Fruit fly (Drosophila melanogaster) whole organism, pupa: Measurements from ENCODE around the gene Cyp28d1.
A peak's percentile ranks its signal among the peaks of the same experiment; 100 is the strongest.

Experiments
- CG10348 ChIP-seq: fragments of 200-800 bp; sonication (Bioruptor generic); IDR thresholded peaks from 2 replicates; pipeline ENCODE4 v1.3.6; 2022; ENCODE audit warnings: missing biosample characterization, missing genetic modification characterization
- CG12605 ChIP-seq: fragments of 200-800 bp; sonication (Bioruptor generic); IDR thresholded peaks from 2 replicates; pipeline ENCODE4 v1.3.6; 2022; ENCODE audit warnings: missing biosample characterization, missing genetic modification characterization
- CG13204 ChIP-seq: fragments of 200-800 bp; sonication (Bioruptor generic); optimal IDR thresholded peaks from 2 replicates; lab custom pipeline; 2018; ENCODE audit warnings: missing biosample characterization, mild to moderate bottlenecking, missing genetic modification characterization, moderate library complexity
- CG14655 ChIP-seq: fragments of 200-800 bp; sonication (Bioruptor generic); optimal IDR thresholded peaks from 3 replicates; lab custom pipeline; 2017; ENCODE audit warnings: mild to moderate bottlenecking, missing biosample characterization, missing genetic modification reagents, missing genetic modification characterization
- CG15710 ChIP-seq: fragments of 200-800 bp; sonication (Bioruptor generic); optimal IDR thresholded peaks from 2 replicates; lab custom pipeline; 2018; ENCODE audit warnings: missing biosample characterization, mild to moderate bottlenecking, missing genetic modification characterization, moderate library complexity
- CG17806 ChIP-seq: fragments of 200-800 bp; sonication (Bioruptor generic); optimal IDR thresholded peaks from 2 replicates; lab custom pipeline; 2018; ENCODE audit warnings: missing biosample characterization, mild to moderate bottlenecking, missing genetic modification characterization, moderate library complexity
- CG32121 ChIP-seq: fragments of 200-800 bp; sonication (Bioruptor generic); IDR thresholded peaks from 2 replicates; pipeline ENCODE4 v1.3.6; 2022; ENCODE audit warnings: missing biosample characterization, missing genetic modification characterization
- CG34367 ChIP-seq: fragments of 200-800 bp; sonication (Bioruptor generic); optimal IDR thresholded peaks from 2 replicates; lab custom pipeline; 2018; ENCODE audit warnings: missing biosample characterization, mild to moderate bottlenecking, missing genetic modification characterization
- CG4496 ChIP-seq: fragments of 200-800 bp; sonication (Bioruptor generic); IDR thresholded peaks from 3 replicates; pipeline ENCODE4 v1.3.6; 2022; ENCODE audit warnings: missing biosample characterization, missing genetic modification characterization
- CG8159 ChIP-seq: fragments of 200-800 bp; sonication (Bioruptor generic); optimal IDR thresholded peaks from 3 replicates; lab custom pipeline; 2018; ENCODE audit warnings: missing biosample characterization, mild to moderate bottlenecking, missing genetic modification characterization, moderate library complexity
- CG8301 ChIP-seq: fragments of 200-800 bp; sonication (Bioruptor generic); optimal IDR thresholded peaks from 2 replicates; lab custom pipeline; 2018; ENCODE audit warnings: missing biosample characterization, mild to moderate bottlenecking, missing genetic modification characterization
- CG9948 ChIP-seq: fragments of 200-800 bp; sonication (Bioruptor generic); optimal IDR thresholded peaks from 2 replicates; lab custom pipeline; 2018; ENCODE audit warnings: missing biosample characterization, mild to moderate bottlenecking, missing genetic modification characterization, moderate library complexity
- D1 ChIP-seq: fragments of 200-800 bp; sonication (Bioruptor generic); optimal IDR thresholded peaks from 2 replicates; lab custom pipeline; 2018; ENCODE audit warnings: missing biosample characterization, mild to moderate bottlenecking, missing genetic modification characterization, moderate library complexity
- EcR ChIP-seq: fragments of 200-800 bp; sonication (Bioruptor generic); optimal IDR thresholded peaks from 3 replicates; lab custom pipeline; 2019; ENCODE audit warnings: missing biosample characterization, missing genetic modification characterization, mild to moderate bottlenecking, moderate library complexity, missing genetic modification reagents
- Ets98B ChIP-seq: fragments of 200-800 bp; sonication (Bioruptor generic); IDR thresholded peaks from 2 replicates; pipeline ENCODE4 v1.3.6; 2022; ENCODE audit warnings: missing biosample characterization, missing genetic modification characterization
- Pif1A ChIP-seq: fragments of 200-800 bp; sonication (Bioruptor generic); optimal IDR thresholded peaks from 3 replicates; lab custom pipeline; 2016; ENCODE audit warnings: missing biosample characterization, missing genetic modification characterization
- Pif1B ChIP-seq: fragments of 200-800 bp; sonication (Bioruptor generic); optimal IDR thresholded peaks from 3 replicates; lab custom pipeline; 2016; ENCODE audit warnings: missing biosample characterization, missing genetic modification characterization
- Snoo ChIP-seq: fragments of 200-800 bp; sonication (Bioruptor generic); optimal IDR thresholded peaks from 3 replicates; lab custom pipeline; 2017; ENCODE audit warnings: missing biosample characterization, mild to moderate bottlenecking, missing genetic modification characterization, inconsistent platforms
- fd96Ca ChIP-seq: fragments of 200-800 bp; sonication (Bioruptor generic); IDR thresholded peaks from 3 replicates; pipeline ENCODE4 v1.3.6; 2022; ENCODE audit warnings: missing biosample characterization, missing genetic modification characterization
- gl ChIP-seq: fragments of 200-800 bp; sonication (Bioruptor generic); optimal IDR thresholded peaks from 2 replicates; lab custom pipeline; 2018; ENCODE audit warnings: missing biosample characterization, mild to moderate bottlenecking, missing genetic modification characterization
- rn ChIP-seq: fragments of 200-800 bp; sonication (Bioruptor generic); IDR thresholded peaks from 2 replicates; pipeline ENCODE4 v1.3.6; 2022; ENCODE audit warnings: missing biosample characterization, missing genetic modification characterization

Gene Cyp28d1

dm6 chr2L:5254105-5254711 is 43.9 kb downstream of the Cyp28d1 start:
- peak; percentile 84 for TF ChIP-seq CG4496 (GFP tag; lab: Robert Waterston, UW)
- TF ChIP-seq gl (tag; lab: Kevin White, UChicago), result peak; percentile 87
- TF ChIP-seq Snoo (tag; lab: Kevin White, UChicago), result peak; percentile 95
- TF ChIP-seq CG14655 (GFP tag; lab: Kevin White, UChicago), result peak; percentile 90
- no peak for TF ChIP-seq CG10348 (GFP tag; lab: Robert Waterston, UW)
- TF ChIP-seq CG13204 (GFP tag; lab: Kevin White, UChicago), result peak; percentile 82
- TF ChIP-seq CG15710 (tag; lab: Kevin White, UChicago), result peak; percentile 93
- peak; percentile 72 for TF ChIP-seq Ets98B (GFP tag; lab: Robert Waterston, UW)
- TF ChIP-seq CG34367, result peak; percentile 93
- peak; percentile 89 for TF ChIP-seq D1 (tag; lab: Kevin White, UChicago)
- peak; percentile 89 for TF ChIP-seq Pif1A (GFP tag; lab: Kevin White, UChicago)
- TF ChIP-seq Pif1B (GFP tag; lab: Kevin White, UChicago), result peak; percentile 89
- TF ChIP-seq CG17806 (tag; lab: Kevin White, UChicago), result peak; percentile 94
- TF ChIP-seq CG12605, result peak; percentile 76
- TF ChIP-seq EcR, result peak; percentile 35
- TF ChIP-seq CG9948 (tag; lab: Kevin White, UChicago), result peak; percentile 92
- TF ChIP-seq CG32121 (GFP tag; lab: Robert Waterston, UW), result peak; percentile 62
- TF ChIP-seq fd96Ca, result peak; percentile 76
- peak; percentile 89 for TF ChIP-seq CG8301 (tag; lab: Kevin White, UChicago)
- peak; percentile 77 for TF ChIP-seq rn (GFP tag; lab: Robert Waterston, UW)
- TF ChIP-seq CG8159 (tag; lab: Kevin White, UChicago), result peak; percentile 94
- TF ChIP-seq, all 21 proteins: peak for 20

- TF ChIP-seq Pif1A (GFP tag; lab: Kevin White, UChicago) (peak; percentile 62), rn (GFP tag; lab: Robert Waterston, UW) (peak; percentile 29; the same call in 1 of the 2 replicates), CG8159 (tag; lab: Kevin White, UChicago) (peak; percentile 68), Snoo (tag; lab: Kevin White, UChicago) (peak; percentile 61), CG4496 (GFP tag; lab: Robert Waterston, UW) (peak; percentile 69; the same call in 1 of the 3 replicates), CG34367 (peak; percentile 42), CG10348 (GFP tag; lab: Robert Waterston, UW) (no peak), fd96Ca (peak; percentile 65; the same call in 1 of the 3 replicates), CG9948 (tag; lab: Kevin White, UChicago) (peak; percentile 55), CG17806 (tag; lab: Kevin White, UChicago) (peak; percentile 67), gl (tag; lab: Kevin White, UChicago) (peak; percentile 40), CG12605 (no peak; the same call in 1 of the 2 replicates), CG14655 (GFP tag; lab: Kevin White, UChicago) (peak; percentile 40), Ets98B (GFP tag; lab: Robert Waterston, UW) (peak; percentile 30), CG15710 (tag; lab: Kevin White, UChicago) (peak; percentile 56), D1 (tag; lab: Kevin White, UChicago) (no peak), EcR (peak; percentile 87), CG32121 (GFP tag; lab: Robert Waterston, UW) (no peak), CG13204 (GFP tag; lab: Kevin White, UChicago) (peak; percentile 38), CG8301 (tag; lab: Kevin White, UChicago) (peak; percentile 33), Pif1B (GFP tag; lab: Kevin White, UChicago) (peak; percentile 37)
These were observed 46.0 kb downstream of the Cyp28d1 start for dm6 chr2L:5256036-5256846.

DNA sequence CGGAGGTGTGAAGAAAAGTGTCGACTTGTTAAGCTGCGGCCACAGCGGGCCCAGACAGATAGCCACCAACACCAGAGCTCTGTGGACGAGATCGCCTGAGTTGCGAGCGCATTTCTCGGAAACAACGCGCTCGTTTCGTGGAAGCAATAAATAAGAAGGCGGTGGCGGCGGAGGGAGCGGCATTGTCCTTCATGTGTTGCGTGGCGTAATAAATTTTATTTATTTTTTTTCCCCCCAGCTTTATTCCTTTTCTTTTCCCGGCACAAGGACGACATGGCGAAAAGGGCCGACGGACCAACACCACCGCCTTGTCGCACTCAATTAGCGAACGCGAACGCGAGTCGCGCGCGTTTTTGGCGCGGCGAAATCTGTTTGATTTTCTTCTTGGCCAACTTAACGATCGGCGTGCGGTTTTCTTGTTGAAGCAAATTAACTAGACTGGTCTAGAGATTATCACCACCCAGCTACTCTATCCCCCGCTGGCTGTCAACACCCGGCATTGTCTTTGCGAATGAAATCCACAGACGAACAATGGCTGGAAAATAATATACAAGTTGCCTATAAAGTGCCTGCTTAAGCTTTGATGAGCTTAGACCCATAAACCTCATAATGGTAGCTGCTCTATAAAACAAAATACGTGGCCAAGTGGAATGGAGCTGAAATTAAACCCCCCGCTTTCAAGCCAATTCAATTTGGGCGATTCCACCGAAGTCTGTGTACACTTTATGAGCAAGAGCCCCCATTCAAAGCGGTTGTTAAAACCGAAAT is 49.0 kb downstream of the Cyp28d1 start:
- 0 out of 3 replicates have a peak, but pooled peaks have one; percentile 18 for TF ChIP-seq CG4496 (GFP tag; lab: Robert Waterston, UW)
- TF ChIP-seq CG8301 (tag; lab: Kevin White, UChicago), result no peak
- no peak for TF ChIP-seq CG17806 (tag; lab: Kevin White, UChicago)
- no peak for TF ChIP-seq D1 (tag; lab: Kevin White, UChicago)
- TF ChIP-seq CG9948 (tag; lab: Kevin White, UChicago), result no peak
- no peak for TF ChIP-seq CG12605
- no peak for TF ChIP-seq gl (tag; lab: Kevin White, UChicago)
- no peak for TF ChIP-seq Snoo (tag; lab: Kevin White, UChicago)
- peak; percentile 76 for TF ChIP-seq CG13204 (GFP tag; lab: Kevin White, UChicago)
- TF ChIP-seq CG10348 (GFP tag; lab: Robert Waterston, UW), result no peak
- no peak for TF ChIP-seq Pif1B (GFP tag; lab: Kevin White, UChicago)
- peak; percentile 49 for TF ChIP-seq EcR
- no peak for TF ChIP-seq CG15710 (tag; lab: Kevin White, UChicago)
- no peak for TF ChIP-seq CG14655 (GFP tag; lab: Kevin White, UChicago)

dm6 chr2L:5260267-5260666 is 50.0 kb downstream of the Cyp28d1 start:
- TF ChIP-seq D1 (tag; lab: Kevin White, UChicago) (no peak), CG10348 (GFP tag; lab: Robert Waterston, UW) (no peak), EcR (no peak), CG8301 (tag; lab: Kevin White, UChicago) (no peak), CG12605 (no peak), gl (tag; lab: Kevin White, UChicago) (no peak), CG15710 (tag; lab: Kevin White, UChicago) (no peak), CG8159 (tag; lab: Kevin White, UChicago) (no peak), fd96Ca (no peak), Pif1B (GFP tag; lab: Kevin White, UChicago) (no peak), CG32121 (GFP tag; lab: Robert Waterston, UW) (no peak), CG34367 (no peak), CG13204 (GFP tag; lab: Kevin White, UChicago) (no peak), Snoo (tag; lab: Kevin White, UChicago) (no peak), CG9948 (tag; lab: Kevin White, UChicago) (no peak)
- TF ChIP-seq, all 21 proteins: peak for 0
